Worm (Caenorhabditis elegans) whole organism, young adult: Measurements from ENCODE around the gene hsp-90.

Experiments
- B0261.1 ChIP-seq: sonication (generic microtip); optimal IDR thresholded peaks from 2 replicates; lab custom pipeline; 2016; ENCODE audit warnings: mild to moderate bottlenecking, missing genetic modification characterization, moderate library complexity, missing compliant biosample characterization
- B0336.3 ChIP-seq: fragments of 200-800 bp; sonication (Bioruptor generic); IDR thresholded peaks from 2 replicates; pipeline ENCODE4 v1.3.6; 2022; ENCODE audit warnings: missing genetic modification characterization, missing compliant biosample characterization
- F49E8.2 ChIP-seq: sonication (generic microtip); optimal IDR thresholded peaks from 3 replicates; lab custom pipeline; 2017; ENCODE audit warnings: missing genetic modification characterization, mild to moderate bottlenecking, missing compliant biosample characterization, antibody characterized with exemption, moderate library complexity; ENCODE audit not compliant: insufficient read depth
- T07F8.4 ChIP-seq: sonication (generic microtip); optimal IDR thresholded peaks from 2 replicates; lab custom pipeline; 2016; ENCODE audit warnings: mild to moderate bottlenecking, missing genetic modification characterization, moderate library complexity, missing compliant biosample characterization
- Y53F4B.3 ChIP-seq: fragments of 200-800 bp; sonication (Bioruptor generic); IDR thresholded peaks from 2 replicates; pipeline ENCODE4 v1.3.6; 2022; ENCODE audit warnings: missing genetic modification reagents, missing genetic modification characterization, missing compliant biosample characterization
- Y53G8AR.9 ChIP-seq: fragments of 200-800 bp; sonication (Bioruptor generic); conservative IDR thresholded peaks from 2 replicates; pipeline ENCODE4 v1.3.6; 2022; ENCODE audit warnings: missing genetic modification reagents, missing genetic modification characterization, missing compliant biosample characterization
- Y67H2A.10 ChIP-seq: fragments of 200-800 bp; sonication (Bioruptor generic); conservative IDR thresholded peaks from 2 replicates; pipeline ENCODE4 v1.3.6; 2022; ENCODE audit warnings: missing genetic modification reagents, missing genetic modification characterization, missing compliant biosample characterization
- Y95B8A.8 ChIP-seq: fragments of 200-800 bp; sonication (Bioruptor generic); IDR thresholded peaks from 2 replicates; pipeline ENCODE4 v1.3.6; 2022; ENCODE audit warnings: missing genetic modification reagents, missing genetic modification characterization, missing compliant biosample characterization
- bed-1 ChIP-seq: fragments of 200-800 bp; sonication (Bioruptor generic); IDR thresholded peaks from 2 replicates; pipeline ENCODE4 v1.3.6; 2022; ENCODE audit warnings: missing genetic modification reagents, missing genetic modification characterization, missing compliant biosample characterization
- bed-2 ChIP-seq: fragments of 200-800 bp; sonication (Bioruptor generic); IDR thresholded peaks from 2 replicates; pipeline ENCODE4 v1.3.6; 2022; ENCODE audit warnings: missing genetic modification reagents, missing genetic modification characterization, missing compliant biosample characterization
- ccch-3 ChIP-seq: fragments of 200-800 bp; sonication (Bioruptor generic); optimal IDR thresholded peaks from 2 replicates; lab custom pipeline; 2018; ENCODE audit warnings: mild to moderate bottlenecking, missing genetic modification characterization, missing compliant biosample characterization
- cebp-1 ChIP-seq, 2 experiments: fragments of 200-800 bp in 1 of 2; sonication (Bioruptor generic) in 1 of 2; sonication (generic microtip) in 1 of 2; IDR thresholded peaks in 1 of 2; optimal IDR thresholded peaks in 1 of 2; 2 replicates each; pipeline versions ENCODE4 v1.3.6 to Lab custom; 2017 to 2022; ENCODE audit warnings: missing compliant biosample characterization in 2 of 2, missing genetic modification characterization in 2 of 2, mild to moderate bottlenecking in 1 of 2, missing genetic modification reagents in 1 of 2, moderate library complexity in 1 of 2
- ceh-100 ChIP-seq: fragments of 200-800 bp; sonication (Bioruptor generic); IDR thresholded peaks from 2 replicates; pipeline ENCODE4 v1.3.6; 2022; ENCODE audit warnings: missing genetic modification reagents, missing genetic modification characterization, missing compliant biosample characterization
- ceh-40 ChIP-seq: fragments of 200-800 bp; sonication (Bioruptor generic); IDR thresholded peaks from 2 replicates; pipeline ENCODE4 v1.3.6; 2022; ENCODE audit warnings: missing genetic modification characterization, missing compliant biosample characterization
- ceh-58 ChIP-seq: fragments of 200-800 bp; sonication (Bioruptor generic); IDR thresholded peaks from 2 replicates; pipeline ENCODE4 v1.3.6; 2022; ENCODE audit warnings: missing genetic modification characterization, missing compliant biosample characterization
- ceh-91 ChIP-seq: fragments of 200-800 bp; sonication (Bioruptor generic); IDR thresholded peaks from 2 replicates; pipeline ENCODE4 v1.3.6; 2022; ENCODE audit warnings: missing genetic modification reagents, missing genetic modification characterization, missing compliant biosample characterization
- dpl-1 ChIP-seq: fragments of 150-350 bp; optimal IDR thresholded peaks from 2 replicates; lab custom pipeline; 2014; ENCODE audit warnings: missing biosample characterization, missing genetic modification reagents, missing genetic modification characterization
- efl-1 ChIP-seq: fragments of 150-350 bp; optimal IDR thresholded peaks from 2 replicates; lab custom pipeline; 2014; ENCODE audit warnings: missing biosample characterization, missing genetic modification reagents, missing genetic modification characterization
- ets-4 ChIP-seq: fragments of 200-800 bp; sonication (Bioruptor generic); optimal IDR thresholded peaks from 2 replicates; lab custom pipeline; 2018; ENCODE audit warnings: mild to moderate bottlenecking, missing genetic modification characterization, missing compliant biosample characterization
- hmg-1.2 ChIP-seq: fragments of 200-800 bp; sonication (Bioruptor generic); IDR thresholded peaks from 2 replicates; pipeline ENCODE4 v1.3.6; 2022; ENCODE audit warnings: missing genetic modification reagents, missing genetic modification characterization, missing compliant biosample characterization
- hmg-20 ChIP-seq: fragments of 200-800 bp; sonication (Bioruptor generic); IDR thresholded peaks from 2 replicates; pipeline ENCODE4 v1.3.6; 2022; ENCODE audit warnings: missing genetic modification reagents, missing genetic modification characterization, missing compliant biosample characterization
- let-607 ChIP-seq, 2 experiments: fragments of 200-800 bp in 1 of 2; sonication (Bioruptor generic) in 1 of 2; sonication (generic microtip) in 1 of 2; optimal IDR thresholded peaks; 2 replicates each; lab custom pipeline; 2016 to 2018; ENCODE audit warnings: mild to moderate bottlenecking in 2 of 2, missing compliant biosample characterization in 2 of 2, missing genetic modification characterization in 2 of 2, moderate library complexity in 2 of 2, missing genotype in 1 of 2
- lin-54 ChIP-seq: fragments of 200-800 bp; sonication (Bioruptor generic); optimal IDR thresholded peaks from 2 replicates; lab custom pipeline; 2018; ENCODE audit warnings: mild to moderate bottlenecking, missing genetic modification characterization, missing compliant biosample characterization
- nfyb-1 ChIP-seq: fragments of 200-800 bp; sonication (Bioruptor generic); IDR thresholded peaks from 2 replicates; pipeline ENCODE4 v1.3.6; 2022; ENCODE audit warnings: missing genetic modification reagents, missing genetic modification characterization, missing compliant biosample characterization
- nhr-179 ChIP-seq: sonication (generic microtip); optimal IDR thresholded peaks from 2 replicates; lab custom pipeline; 2016; ENCODE audit warnings: mild to moderate bottlenecking, missing genetic modification characterization, missing compliant biosample characterization
- nhr-80 ChIP-seq: sonication (generic microtip); optimal IDR thresholded peaks from 2 replicates; lab custom pipeline; 2016; ENCODE audit warnings: missing genetic modification characterization, missing compliant biosample characterization
- rcor-1 ChIP-seq: fragments of 200-800 bp; sonication (Bioruptor generic); IDR thresholded peaks from 2 replicates; pipeline ENCODE4 v1.3.6; 2022; ENCODE audit warnings: missing genetic modification reagents, missing genetic modification characterization, missing compliant biosample characterization
- sdz-38 ChIP-seq: sonication (generic microtip); optimal IDR thresholded peaks from 2 replicates; lab custom pipeline; 2016; ENCODE audit warnings: missing genotype, missing genetic modification characterization, missing compliant biosample characterization
- snpc-3.4 ChIP-seq: sonication (generic microtip); optimal IDR thresholded peaks from 2 replicates; lab custom pipeline; 2017; ENCODE audit warnings: missing genetic modification characterization, mild to moderate bottlenecking, missing compliant biosample characterization, antibody characterized with exemption, moderate library complexity, missing genotype, missing genetic modification reagents
- tbx-9 ChIP-seq: sonication (generic microtip); optimal IDR thresholded peaks from 2 replicates; lab custom pipeline; 2016; ENCODE audit warnings: borderline replicate concordance, missing genetic modification characterization, inconsistent platforms, missing compliant biosample characterization
- unc-62 ChIP-seq: fragments of 150-350 bp; optimal IDR thresholded peaks from 2 replicates; lab custom pipeline; 2014; ENCODE audit warnings: missing biosample characterization, missing genetic modification reagents, missing genetic modification characterization
- zfh-2 ChIP-seq: fragments of 200-800 bp; sonication (Bioruptor generic); conservative IDR thresholded peaks from 2 replicates; pipeline ENCODE4 v1.3.6; 2022; ENCODE audit warnings: missing genetic modification reagents, missing genetic modification characterization, missing compliant biosample characterization
- ztf-22 ChIP-seq: fragments of 200-800 bp; sonication (Bioruptor generic); optimal IDR thresholded peaks from 2 replicates; lab custom pipeline; 2018; ENCODE audit warnings: mild to moderate bottlenecking, missing genetic modification characterization, moderate library complexity, missing compliant biosample characterization
- ztf-6 ChIP-seq: fragments of 200-800 bp; sonication (Bioruptor generic); IDR thresholded peaks from 2 replicates; pipeline ENCODE4 v1.3.6; 2022; ENCODE audit warnings: missing genetic modification reagents, missing genetic modification characterization, missing compliant biosample characterization

hsp-90 gene

ce11 chrV:14707958-14708357, 23.2 kb downstream of the hsp-90 start, which contains the start of gene R08A2.9:
Gene R08A2.9 (plus strand): TSS chrV:14708258.
- TF ChIP-seq Y53F4B.3 (GFP tag; lab: Robert Waterston, UW): no peak
- no peak for TF ChIP-seq ccch-3 (GFP tag; lab: Kevin White, UChicago)
- TF ChIP-seq Y67H2A.10 (GFP tag; lab: Robert Waterston, UW): no peak
- no peak for TF ChIP-seq B0336.3
- TF ChIP-seq nfyb-1: no peak
- TF ChIP-seq ets-4 (GFP tag; lab: Kevin White, UChicago): no peak
- TF ChIP-seq tbx-9: no peak
- TF ChIP-seq lin-54 (GFP tag; lab: Kevin White, UChicago): no peak
- no peak for TF ChIP-seq ceh-91 (GFP tag; lab: Robert Waterston, UW)
- TF ChIP-seq nhr-179: no peak
- no peak for TF ChIP-seq snpc-3.4 (tag; lab: Kevin White, UChicago)
- TF ChIP-seq ceh-40: no peak
- no peak for TF ChIP-seq let-607 (tag; optimal IDR thresholded peaks at IDR 0.05; lab: Kevin White, UChicago)
- no peak for TF ChIP-seq hmg-1.2
- no peak for TF ChIP-seq rcor-1 (GFP tag; lab: Robert Waterston, UW)
- no peak for TF ChIP-seq sdz-38

ce11 chrV:14711077-14711476, 26.4 kb downstream of the hsp-90 start, which contains the start of gene ssp-33:
Gene ssp-33 (plus strand): TSS chrV:14711377.
- TF ChIP-seq nhr-80: no peak
- TF ChIP-seq unc-62: no peak
- TF ChIP-seq cebp-1 (GFP tag; IDR thresholded peaks at IDR 0.05; lab: Robert Waterston, UW): no peak
- no peak for TF ChIP-seq cebp-1 (tag; optimal IDR thresholded peaks at IDR 0.05; lab: Kevin White, UChicago)
- TF ChIP-seq B0261.1 (tag; lab: Kevin White, UChicago): no peak
- TF ChIP-seq B0336.3: no peak
- no peak for TF ChIP-seq dpl-1
- TF ChIP-seq snpc-3.4 (tag; lab: Kevin White, UChicago): no peak
- no peak for TF ChIP-seq Y53G8AR.9

- TF ChIP-seq F49E8.2: no peak
- TF ChIP-seq ztf-6: no peak
- no peak for TF ChIP-seq bed-1
- TF ChIP-seq efl-1: no peak
- TF ChIP-seq bed-2 (GFP tag; lab: Robert Waterston, UW): no peak
- no peak for TF ChIP-seq hmg-20 (GFP tag; lab: Robert Waterston, UW)
- no peak for TF ChIP-seq Y95B8A.8 (GFP tag; lab: Robert Waterston, UW)
- no peak for TF ChIP-seq T07F8.4 (tag; lab: Kevin White, UChicago)
- TF ChIP-seq ceh-58 (GFP tag; lab: Robert Waterston, UW): no peak
- TF ChIP-seq zfh-2 (GFP tag; lab: Robert Waterston, UW): no peak
These were observed 27.6 kb downstream of the hsp-90 start, which contains the start of gene R08A2.5 for ce11 chrV:14712316-14712715. Gene R08A2.5 (plus strand): TSS chrV:14712616.

ce11 chrV:14715608-14716007, 30.9 kb downstream of the hsp-90 start, which contains the start of gene R08A2.2:
Gene R08A2.2 (minus strand): TSS chrV:14715708.
- TF ChIP-seq efl-1 (no peak), ceh-100 (GFP tag; lab: Robert Waterston, UW) (no peak), ztf-22 (GFP tag; lab: Kevin White, UChicago) (no peak)
